Worm (Caenorhabditis elegans) whole organism, late embryonic: ENCODE results near the gene F48F7.3.

ENCODE experiments used
- T23F11.4 ChIP-seq: fragments of 200-800 bp; sonication (Bioruptor generic); optimal IDR thresholded peaks from 2 replicates; lab custom pipeline; 2018; ENCODE audit warnings: mild to moderate bottlenecking, missing genetic modification characterization, missing compliant biosample characterization
- Y22D7AL.16 ChIP-seq: sonication (generic microtip); optimal IDR thresholded peaks from 2 replicates; lab custom pipeline; 2016; ENCODE audit warnings: missing genetic modification characterization, missing compliant biosample characterization
- ama-1 ChIP-seq: fragments of 150-350 bp; optimal IDR thresholded peaks from 2 replicates; lab custom pipeline; 2014
- ceh-14 ChIP-seq: sonication (generic microtip); optimal IDR thresholded peaks from 2 replicates; lab custom pipeline; 2016; ENCODE audit warnings: missing genotype, missing genetic modification characterization, missing compliant biosample characterization
- ceh-19 ChIP-seq: fragments of 200-800 bp; sonication (Bioruptor generic); optimal IDR thresholded peaks from 2 replicates; lab custom pipeline; 2018; ENCODE audit warnings: mild to moderate bottlenecking, missing genetic modification characterization, missing compliant biosample characterization
- ceh-24 ChIP-seq: sonication (generic microtip); optimal IDR thresholded peaks from 2 replicates; lab custom pipeline; 2016; ENCODE audit warnings: mild to moderate bottlenecking, missing genetic modification characterization, missing compliant biosample characterization
- ceh-30 ChIP-seq: fragments of 150-350 bp; optimal IDR thresholded peaks from 2 replicates; lab custom pipeline; 2014; ENCODE audit warnings: missing biosample characterization, missing genetic modification characterization
- ceh-31 ChIP-seq: sonication (generic microtip); optimal IDR thresholded peaks from 2 replicates; lab custom pipeline; 2016; ENCODE audit warnings: missing genetic modification characterization, missing compliant biosample characterization
- ceh-34 ChIP-seq: sonication (generic microtip); optimal IDR thresholded peaks from 2 replicates; lab custom pipeline; 2016; ENCODE audit warnings: mild to moderate bottlenecking, missing genetic modification characterization, missing compliant biosample characterization
- ceh-45 ChIP-seq: fragments of 200-800 bp; sonication (Bioruptor generic); IDR thresholded peaks from 2 replicates; pipeline ENCODE4 v1.3.6; 2022; ENCODE audit warnings: missing genetic modification reagents, missing genetic modification characterization, missing compliant biosample characterization
- ceh-48 ChIP-seq: sonication (generic microtip); optimal IDR thresholded peaks from 2 replicates; lab custom pipeline; 2016; ENCODE audit warnings: missing genetic modification characterization, inconsistent platforms, missing compliant biosample characterization
- ceh-6 ChIP-seq: fragments of 200-800 bp; sonication (Bioruptor generic); optimal IDR thresholded peaks from 2 replicates; lab custom pipeline; 2018; ENCODE audit warnings: mild to moderate bottlenecking, missing genetic modification characterization, missing compliant biosample characterization
- ceh-9 ChIP-seq: sonication (generic microtip); optimal IDR thresholded peaks from 2 replicates; lab custom pipeline; 2016; ENCODE audit warnings: mild to moderate bottlenecking, missing genetic modification characterization, inconsistent platforms, missing compliant biosample characterization
- che-1 ChIP-seq: sonication (generic microtip); optimal IDR thresholded peaks from 2 replicates; lab custom pipeline; 2016; ENCODE audit warnings: mild to moderate bottlenecking, missing genetic modification characterization, missing compliant biosample characterization
- dmd-4 ChIP-seq: sonication (generic microtip); optimal IDR thresholded peaks from 2 replicates; lab custom pipeline; 2016; ENCODE audit warnings: borderline replicate concordance, missing genetic modification characterization, missing compliant biosample characterization
- dve-1 ChIP-seq: sonication (generic microtip); optimal IDR thresholded peaks from 2 replicates; lab custom pipeline; 2017; ENCODE audit warnings: antibody characterized with exemption, mild to moderate bottlenecking, missing genetic modification characterization, missing compliant biosample characterization
- elt-2 ChIP-seq: sonication (generic microtip); optimal IDR thresholded peaks from 2 replicates; lab custom pipeline; 2016; ENCODE audit warnings: missing genetic modification reagents, missing genetic modification characterization, missing compliant biosample characterization
- ets-4 ChIP-seq: sonication (generic microtip); optimal IDR thresholded peaks from 2 replicates; lab custom pipeline; 2016; ENCODE audit warnings: missing genetic modification characterization, missing compliant biosample characterization
- fkh-10 ChIP-seq: fragments of 150-350 bp; optimal IDR thresholded peaks from 2 replicates; lab custom pipeline; 2014; ENCODE audit warnings: missing biosample characterization, missing genetic modification reagents, missing genetic modification characterization
- fkh-6 ChIP-seq: sonication (generic microtip); optimal IDR thresholded peaks from 2 replicates; lab custom pipeline; 2016; ENCODE audit warnings: missing genetic modification characterization, missing compliant biosample characterization
- gmeb-2 ChIP-seq: sonication (generic microtip); optimal IDR thresholded peaks from 2 replicates; lab custom pipeline; 2016; ENCODE audit warnings: missing genetic modification characterization, inconsistent platforms, missing compliant biosample characterization
- hlh-6 ChIP-seq: sonication (generic microtip); optimal IDR thresholded peaks from 2 replicates; lab custom pipeline; 2016; ENCODE audit warnings: missing genotype, missing genetic modification characterization, missing compliant biosample characterization
- lim-6 ChIP-seq: sonication (generic microtip); optimal IDR thresholded peaks from 2 replicates; lab custom pipeline; 2016; ENCODE audit warnings: missing genetic modification characterization, missing compliant biosample characterization
- lin-11 ChIP-seq: fragments of 200-800 bp; sonication (Bioruptor generic); optimal IDR thresholded peaks from 2 replicates; lab custom pipeline; 2018; ENCODE audit warnings: mild to moderate bottlenecking, missing genetic modification characterization, missing compliant biosample characterization
- nfya-1 ChIP-seq: sonication (generic microtip); optimal IDR thresholded peaks from 2 replicates; lab custom pipeline; 2017; ENCODE audit warnings: missing genetic modification characterization, mild to moderate bottlenecking, missing compliant biosample characterization, antibody characterized with exemption, moderate library complexity
- nhr-11 ChIP-seq: fragments of 150-350 bp; optimal IDR thresholded peaks from 2 replicates; lab custom pipeline; 2014; ENCODE audit warnings: missing biosample characterization, missing genetic modification characterization
- nhr-232 ChIP-seq: sonication (generic microtip); optimal IDR thresholded peaks from 2 replicates; lab custom pipeline; 2016; ENCODE audit warnings: missing genetic modification characterization, missing compliant biosample characterization
- odd-2 ChIP-seq: sonication (generic microtip); optimal IDR thresholded peaks from 2 replicates; lab custom pipeline; 2017; ENCODE audit warnings: antibody characterized with exemption, mild to moderate bottlenecking, missing genetic modification characterization, missing compliant biosample characterization
- pat-9 ChIP-seq: fragments of 200-800 bp; sonication (Bioruptor generic); optimal IDR thresholded peaks from 2 replicates; lab custom pipeline; 2018; ENCODE audit warnings: mild to moderate bottlenecking, missing genetic modification characterization, moderate library complexity, missing compliant biosample characterization
- pax-1 ChIP-seq: fragments of 150-350 bp; optimal IDR thresholded peaks from 2 replicates; lab custom pipeline; 2014; ENCODE audit warnings: missing biosample characterization, missing genetic modification characterization
- pqm-1 ChIP-seq: sonication (generic microtip); optimal IDR thresholded peaks from 2 replicates; lab custom pipeline; 2016; ENCODE audit warnings: missing genetic modification characterization, missing compliant biosample characterization
- ref-2 ChIP-seq: sonication (generic microtip); optimal IDR thresholded peaks from 2 replicates; lab custom pipeline; 2016; ENCODE audit warnings: missing genetic modification characterization, missing compliant biosample characterization
- sox-2 ChIP-seq: fragments of 200-800 bp; sonication (Bioruptor generic); IDR thresholded peaks from 2 replicates; pipeline ENCODE4 v1.3.6; 2022; ENCODE audit warnings: missing genetic modification reagents, missing genetic modification characterization, missing compliant biosample characterization
- syd-9 ChIP-seq: sonication (generic microtip); optimal IDR thresholded peaks from 2 replicates; lab custom pipeline; 2016; ENCODE audit warnings: mild to moderate bottlenecking, missing genetic modification characterization, moderate library complexity, missing compliant biosample characterization
- tbx-7 ChIP-seq: sonication (generic microtip); optimal IDR thresholded peaks from 2 replicates; lab custom pipeline; 2016; ENCODE audit warnings: missing genotype, missing genetic modification characterization, missing compliant biosample characterization
- ttx-3 ChIP-seq: sonication (generic microtip); optimal IDR thresholded peaks from 2 replicates; lab custom pipeline; 2016; ENCODE audit warnings: missing genetic modification reagents, missing genetic modification characterization, missing compliant biosample characterization
- unc-3 ChIP-seq, 2 experiments: fragments of 200-800 bp in 1 of 2; sonication (Bioruptor generic) in 1 of 2; sonication (generic microtip) in 1 of 2; conservative IDR thresholded peaks in 1 of 2; optimal IDR thresholded peaks in 1 of 2; 2 replicates each; pipeline versions ENCODE4 v1.3.6 to Lab custom; 2016 to 2022; ENCODE audit warnings: missing compliant biosample characterization in 2 of 2, missing genetic modification characterization in 2 of 2, missing genetic modification reagents in 1 of 2
- unc-42 ChIP-seq: sonication (generic microtip); optimal IDR thresholded peaks from 2 replicates; lab custom pipeline; 2016; ENCODE audit warnings: missing genotype, missing genetic modification characterization, missing compliant biosample characterization
- unc-55 ChIP-seq: sonication (generic microtip); optimal IDR thresholded peaks from 2 replicates; lab custom pipeline; 2017; ENCODE audit warnings: missing biosample characterization, missing genetic modification reagents, missing genetic modification characterization
- zip-5 ChIP-seq: sonication (generic microtip); optimal IDR thresholded peaks from 2 replicates; lab custom pipeline; 2016; ENCODE audit warnings: missing genetic modification characterization, missing compliant biosample characterization
- ztf-16 ChIP-seq: sonication (generic microtip); optimal IDR thresholded peaks from 2 replicates; lab custom pipeline; 2017; ENCODE audit warnings: missing genetic modification characterization, missing compliant biosample characterization

Gene F48F7.3

ce11 chrX:13940287-13940686 is 23.0 kb upstream of the F48F7.3 start:
- TF ChIP-seq ztf-16 (tag; lab: Kevin White, UChicago) = no peak
- no peak for TF ChIP-seq ceh-34 (tag; lab: Kevin White, UChicago)
- TF ChIP-seq lin-11 (tag; lab: Kevin White, UChicago) = no peak
- TF ChIP-seq dve-1 (tag; lab: Kevin White, UChicago) = no peak

DNA sequence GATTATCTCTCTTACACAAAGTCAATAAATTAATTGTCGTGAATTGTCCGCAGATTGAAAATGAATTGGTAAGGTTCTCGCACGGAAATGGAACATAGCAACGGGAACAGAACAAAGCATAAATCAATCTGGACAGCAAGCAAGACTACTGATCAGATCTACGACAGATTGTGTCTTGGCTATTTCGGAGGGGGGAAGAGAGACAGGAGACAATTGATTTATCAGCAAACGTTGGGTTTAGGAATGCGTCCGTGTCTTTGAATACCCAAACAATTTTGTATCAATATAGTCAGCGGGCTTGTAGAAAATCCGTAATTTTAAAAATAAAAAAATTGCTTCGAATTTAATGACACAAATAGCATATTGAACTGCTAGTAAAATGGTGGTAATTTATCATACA is 22.0 kb upstream of the F48F7.3 start:
- TF ChIP-seq unc-55 (GFP tag; lab: Kevin White, UChicago) (peak; percentile 24), hlh-6 (tag; lab: Kevin White, UChicago) (no peak), ttx-3 (tag; lab: Kevin White, UChicago) (no peak)

DNA sequence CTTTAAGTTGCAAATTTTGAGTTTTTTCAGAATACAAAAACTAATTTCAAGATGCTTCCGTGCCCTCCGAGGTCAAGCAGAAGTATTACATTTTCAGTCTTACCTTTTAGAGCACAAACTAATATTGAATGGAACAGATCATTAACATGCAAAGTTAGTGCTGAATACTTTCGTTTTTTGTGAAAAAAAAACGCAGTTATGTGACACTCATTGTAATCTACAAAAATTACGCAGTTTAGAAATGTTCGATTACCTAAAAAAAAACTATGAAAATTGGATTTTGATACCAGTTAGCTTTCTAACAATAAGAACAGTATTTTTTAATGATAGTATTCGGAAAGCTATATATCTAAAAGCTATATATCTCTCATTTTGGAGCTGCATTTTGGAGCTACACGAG is 21.4 kb upstream of the F48F7.3 start:
- no peak for TF ChIP-seq lim-6 (tag; lab: Kevin White, UChicago)
- TF ChIP-seq gmeb-2 (tag; lab: Kevin White, UChicago) = no peak
- no peak for TF ChIP-seq unc-3 (GFP tag; conservative IDR thresholded peaks at IDR 0.05; lab: Robert Waterston, UW)
- no peak for TF ChIP-seq unc-3 (tag; optimal IDR thresholded peaks at IDR 0.05; lab: Kevin White, UChicago)
- no peak for TF ChIP-seq Y22D7AL.16 (tag; lab: Kevin White, UChicago)
- TF ChIP-seq nfya-1 (tag; lab: Kevin White, UChicago) = no peak
- TF ChIP-seq dve-1 (tag; lab: Kevin White, UChicago) = no peak
- TF ChIP-seq ttx-3 (tag; lab: Kevin White, UChicago) = no peak
- TF ChIP-seq sox-2 (GFP tag; lab: Robert Waterston, UW) = no peak
- no peak for TF ChIP-seq pat-9 (tag; lab: Kevin White, UChicago)
- TF ChIP-seq fkh-6 = no peak
- no peak for TF ChIP-seq syd-9 (tag; lab: Kevin White, UChicago)
- no peak for TF ChIP-seq nhr-232 (tag; lab: Kevin White, UChicago)
- TF ChIP-seq ets-4 (tag; lab: Kevin White, UChicago) = no peak
- TF ChIP-seq ceh-19 (GFP tag; lab: Kevin White, UChicago) = no peak
- no peak for TF ChIP-seq ref-2 (tag; lab: Kevin White, UChicago)

- TF ChIP-seq ceh-31 (tag; lab: Kevin White, UChicago) (peak; percentile 64), unc-42 (peak; percentile 96), syd-9 (tag; lab: Kevin White, UChicago) (no peak)
Measured at ce11 chrX:13944184-13944583, 19.1 kb upstream of the F48F7.3 start.

DNA sequence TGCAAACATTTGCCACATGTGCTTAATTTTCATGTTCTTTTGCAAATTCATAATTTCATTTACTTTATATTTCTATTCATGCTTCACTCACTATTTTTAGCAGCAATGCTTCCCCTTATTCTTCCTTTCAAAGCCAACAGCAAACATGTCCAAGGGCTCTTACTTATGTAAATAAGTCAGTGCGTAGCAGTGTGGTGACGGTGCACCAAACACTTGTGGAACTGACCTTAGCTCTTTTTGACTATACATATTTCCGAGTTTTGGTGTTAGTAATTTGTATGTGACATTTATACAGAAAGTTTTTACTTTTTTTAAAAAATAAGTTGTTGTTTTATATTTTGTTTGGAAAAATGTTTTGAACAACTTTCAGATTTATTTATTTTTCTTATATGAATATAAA is 18.2 kb upstream of the F48F7.3 start:
- TF ChIP-seq ama-1 (lab: Kevin White, UChicago) (no peak), unc-3 (GFP tag; conservative IDR thresholded peaks at IDR 0.05; lab: Robert Waterston, UW) (no peak), unc-3 (tag; optimal IDR thresholded peaks at IDR 0.05; lab: Kevin White, UChicago) (no peak), ceh-45 (GFP tag; lab: Robert Waterston, UW) (no peak), ceh-30 (no peak), unc-55 (GFP tag; lab: Kevin White, UChicago) (no peak), ceh-19 (GFP tag; lab: Kevin White, UChicago) (no peak), ztf-16 (tag; lab: Kevin White, UChicago) (no peak), pqm-1 (tag; lab: Kevin White, UChicago) (no peak), fkh-6 (no peak), che-1 (tag; lab: Kevin White, UChicago) (no peak), ttx-3 (tag; lab: Kevin White, UChicago) (no peak), lim-6 (tag; lab: Kevin White, UChicago) (no peak)

DNA sequence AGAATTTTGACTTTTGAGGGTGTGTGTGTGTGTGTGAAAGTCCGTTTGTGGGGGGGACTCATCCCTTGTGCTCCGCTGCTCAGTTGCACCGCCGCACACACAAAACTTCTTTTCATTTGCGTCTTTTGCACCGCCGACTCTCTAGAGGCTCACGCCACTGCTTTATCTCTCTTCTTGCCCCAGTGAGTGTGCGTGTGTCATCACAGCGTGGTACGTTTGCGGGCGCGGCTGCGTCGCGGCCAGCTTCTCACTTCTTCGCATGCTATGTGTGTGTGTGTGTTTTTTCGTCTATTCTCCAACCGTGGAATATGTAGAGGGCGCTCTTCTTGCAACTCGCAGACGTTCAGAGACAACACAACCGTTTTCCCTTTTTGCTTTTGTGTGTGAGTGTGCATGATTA is 17.8 kb upstream of the F48F7.3 start:
- no peak for TF ChIP-seq fkh-10 (GFP tag; lab: Kevin White, UChicago)
- TF ChIP-seq ceh-6 = peak; percentile 48
- no peak for TF ChIP-seq hlh-6 (tag; lab: Kevin White, UChicago)
- TF ChIP-seq ceh-48 (tag; lab: Kevin White, UChicago) = no peak
- TF ChIP-seq ref-2 (tag; lab: Kevin White, UChicago) = no peak
- no peak for TF ChIP-seq pax-1 (tag; lab: Kevin White, UChicago)
- TF ChIP-seq odd-2 (tag; lab: Kevin White, UChicago) = no peak
- no peak for TF ChIP-seq tbx-7 (tag; lab: Kevin White, UChicago)
- TF ChIP-seq pqm-1 (tag; lab: Kevin White, UChicago) = no peak
- peak; percentile 31 for TF ChIP-seq ceh-34 (tag; lab: Kevin White, UChicago)
- TF ChIP-seq ceh-19 (GFP tag; lab: Kevin White, UChicago) = no peak
- no peak for TF ChIP-seq elt-2 (tag; lab: Kevin White, UChicago)
- TF ChIP-seq ceh-14 (tag; lab: Kevin White, UChicago) = peak; percentile 79
- TF ChIP-seq ceh-24 = no peak
- TF ChIP-seq nhr-11 (tag; lab: Kevin White, UChicago) = no peak
- peak; percentile 4 for TF ChIP-seq ets-4 (tag; lab: Kevin White, UChicago)
- TF ChIP-seq dmd-4 (tag; lab: Kevin White, UChicago) = peak; percentile 13
- no peak for TF ChIP-seq zip-5 (tag; lab: Kevin White, UChicago)
- no peak for TF ChIP-seq T23F11.4 (GFP tag; lab: Kevin White, UChicago)
- no peak for TF ChIP-seq ceh-9 (tag; lab: Kevin White, UChicago)
